Fruit fly (Drosophila melanogaster): ENCODE results near the gene Hk.

Gene Hk

dm6 chrX:10211128-10211914 is 52.0 kb downstream of the Hk start (continued):
- no peak for TF ChIP-seq H15 (GFP tag; IDR thresholded peaks at IDR 0.05)
- TF ChIP-seq D (optimal IDR thresholded peaks at IDR 0.05), result no peak
- peak; percentile 74 for TF ChIP-seq D (GFP tag; optimal IDR thresholded peaks at IDR 0.05)
- TF ChIP-seq ems (GFP tag; optimal IDR thresholded peaks at IDR 0.05), result peak; percentile 25
- TF ChIP-seq CG10543 (GFP tag; optimal IDR thresholded peaks at IDR 0.05), result no peak
- TF ChIP-seq sna (GFP tag; IDR thresholded peaks at IDR 0.05; ENCODE audit: partially characterized antibody), result no peak

- no peak for TF ChIP-seq ftz-f1 (GFP tag; optimal IDR thresholded peaks at IDR 0.05)
- peak; percentile 42 for TF ChIP-seq Sry-β (GFP tag; optimal IDR thresholded peaks at IDR 0.05)
- TF ChIP-seq pum (GFP tag; optimal IDR thresholded peaks at IDR 0.05), result no peak
- 0 out of 2 replicates have a peak, but pooled peaks have one; percentile 41 for TF ChIP-seq CG11696 (GFP tag; IDR thresholded peaks at IDR 0.05)
- TF ChIP-seq CG17359 (tag; optimal IDR thresholded peaks at IDR 0.05), result no peak
- TF ChIP-seq Drgx (GFP tag; IDR thresholded peaks at IDR 0.05), result peak; percentile 42
- TF ChIP-seq Oaz (GFP tag; IDR thresholded peaks at IDR 0.05), result no peak
- TF ChIP-seq sens (GFP tag), result peak; percentile 20
- no peak for TF ChIP-seq eyg (GFP tag; optimal IDR thresholded peaks at IDR 0.05)
- TF ChIP-seq CG8388 (GFP tag; optimal IDR thresholded peaks at IDR 0.05), result peak; percentile 65
- TF ChIP-seq CG15514 (GFP tag; optimal IDR thresholded peaks at IDR 0.05), result no peak
- TF ChIP-seq vfl (GFP tag; optimal IDR thresholded peaks at IDR 0.05), result no peak
- 0 out of 2 replicates have a peak, but pooled peaks have one; percentile 22 for TF ChIP-seq CG14014 (GFP tag; IDR thresholded peaks at IDR 0.05)
- TF ChIP-seq al (GFP tag; IDR thresholded peaks at IDR 0.05), result no peak
- TF ChIP-seq Gug (GFP tag; IDR thresholded peaks at IDR 0.05), result no peak
Observed at dm6 chrX:10210317-10210873, 52.9 kb downstream of the Hk start.

- TF ChIP-seq hbn (GFP tag; IDR thresholded peaks at IDR 0.05; ENCODE audit: partially characterized antibody) (no peak), sqz (GFP tag; optimal IDR thresholded peaks at IDR 0.05) (no peak), Med (GFP tag) (peak; percentile 18), yki (optimal IDR thresholded peaks at IDR 0.05) (peak; percentile 39), crol (GFP tag; IDR thresholded peaks at IDR 0.05) (peak; percentile 54), Trl (optimal IDR thresholded peaks at IDR 0.05) (peak; percentile 6 to 69), Trl (GFP tag; optimal IDR thresholded peaks at IDR 0.05) (no peak), CG1832 (GFP tag; optimal IDR thresholded peaks at IDR 0.05) (peak; percentile 26), CG6791 (GFP tag; IDR thresholded peaks at IDR 0.05; ENCODE audit: partially characterized antibody) (0 out of 3 replicates have a peak, but pooled peaks have one; percentile 21)
Observed at dm6 chrX:10209556-10210164, 53.6 kb downstream of the Hk start.

dm6 chrX:10206086-10206485 is 57.2 kb downstream of the Hk start:
- TF ChIP-seq MTF-1 (GFP tag; optimal IDR thresholded peaks at IDR 0.05; ENCODE audit: borderline replicate concordance), result no peak
- TF ChIP-seq Nf-YC (tag; optimal IDR thresholded peaks at IDR 0.05), result no peak
- peak; percentile 90 for TF ChIP-seq CG10979 (tag; optimal IDR thresholded peaks at IDR 0.05)
- no peak for TF ChIP-seq Sox100B (GFP tag; optimal IDR thresholded peaks at IDR 0.05)
- TF ChIP-seq oc (tag; optimal IDR thresholded peaks at IDR 0.05), result no peak
- TF ChIP-seq Sry-β (GFP tag; optimal IDR thresholded peaks at IDR 0.05), result no peak
- peak; percentile 84 for TF ChIP-seq CTCF (GFP tag; optimal IDR thresholded peaks at IDR 0.05)

Measured in whole organism, embryonic.